Fruit fly (Drosophila melanogaster) whole organism, embryonic: Measurements from ENCODE around the gene CG42399.

Experiments
- Antp ChIP-seq: fragments of 200-800 bp; sonication (Bioruptor generic); optimal IDR thresholded peaks from 3 replicates; lab custom pipeline; 2016; ENCODE audit warnings: missing biosample characterization, missing genetic modification characterization
- B-H1 ChIP-seq: fragments of 200-800 bp; sonication (Bioruptor generic); IDR thresholded peaks from 3 replicates; pipeline ENCODE4 v1.3.6; 2022; ENCODE audit warnings: missing biosample characterization, missing genetic modification characterization
- Bdp1 ChIP-seq: fragments of 200-800 bp; sonication (Bioruptor generic); optimal IDR thresholded peaks from 3 replicates; lab custom pipeline; 2016; ENCODE audit warnings: missing biosample characterization, missing genetic modification characterization
- CG10267 ChIP-seq: fragments of 200-800 bp; sonication (Bioruptor generic); optimal IDR thresholded peaks from 2 replicates; lab custom pipeline; 2018; ENCODE audit warnings: missing biosample characterization, mild to moderate bottlenecking, missing genetic modification characterization, moderate library complexity
- CG12071 ChIP-seq: fragments of 200-800 bp; sonication (Bioruptor generic); optimal IDR thresholded peaks from 3 replicates; lab custom pipeline; 2018; ENCODE audit warnings: missing biosample characterization, mild to moderate bottlenecking, missing genetic modification characterization
- CG12942 ChIP-seq: fragments of 200-800 bp; sonication (Bioruptor generic); optimal IDR thresholded peaks from 3 replicates; lab custom pipeline; 2016; ENCODE audit warnings: missing biosample characterization, missing genetic modification characterization
- CG14441 ChIP-seq: fragments of 200-800 bp; sonication (Bioruptor generic); IDR thresholded peaks from 2 replicates; pipeline ENCODE4 v1.3.6; 2022; ENCODE audit warnings: missing biosample characterization, missing genetic modification characterization
- CG14667 ChIP-seq: fragments of 200-800 bp; sonication (Bioruptor generic); IDR thresholded peaks from 2 replicates; pipeline ENCODE4 v1.3.6; 2022; ENCODE audit warnings: missing biosample characterization, missing genetic modification characterization
- CG14710 ChIP-seq: fragments of 200-800 bp; sonication (Bioruptor generic); optimal IDR thresholded peaks from 3 replicates; lab custom pipeline; 2019; ENCODE audit warnings: missing biosample characterization, mild to moderate bottlenecking, missing genetic modification characterization, moderate library complexity
- CG17568 ChIP-seq: fragments of 200-800 bp; sonication (Bioruptor generic); optimal IDR thresholded peaks from 2 replicates; lab custom pipeline; 2018; ENCODE audit warnings: missing biosample characterization, mild to moderate bottlenecking, missing genetic modification characterization, moderate library complexity
- CG2116 ChIP-seq: fragments of 200-800 bp; sonication (Bioruptor generic); optimal IDR thresholded peaks from 3 replicates; lab custom pipeline; 2018; ENCODE audit warnings: missing biosample characterization, mild to moderate bottlenecking, missing genetic modification characterization
- CG3726 ChIP-seq: fragments of 200-800 bp; sonication (Bioruptor generic); IDR thresholded peaks from 3 replicates; pipeline ENCODE4, ENCODE4 v1.3.6; 2022; ENCODE audit warnings: missing biosample characterization, missing genetic modification characterization
- CG42726 ChIP-seq: fragments of 200-800 bp; sonication (Bioruptor generic); IDR thresholded peaks from 2 replicates; pipeline ENCODE4 v1.3.6; 2022; ENCODE audit warnings: missing biosample characterization, missing genetic modification characterization; ENCODE audit not compliant: partially characterized antibody
- CG4360 ChIP-seq: fragments of 200-800 bp; sonication (Bioruptor generic); IDR thresholded peaks from 2 replicates; pipeline ENCODE4 v1.3.6; 2022; ENCODE audit warnings: missing biosample characterization, missing genetic modification characterization
- CG4424 ChIP-seq: fragments of 200-800 bp; sonication (Bioruptor generic); optimal IDR thresholded peaks from 3 replicates; lab custom pipeline; 2016; ENCODE audit warnings: missing biosample characterization, missing genetic modification characterization
- CG6683 ChIP-seq: fragments of 200-800 bp; sonication (Bioruptor generic); optimal IDR thresholded peaks from 2 replicates; lab custom pipeline; 2017; ENCODE audit warnings: missing biosample characterization, mild to moderate bottlenecking, missing genetic modification characterization, missing genetic modification reagents
- CG6854 ChIP-seq: fragments of 200-800 bp; sonication (Bioruptor generic); optimal IDR thresholded peaks from 3 replicates; lab custom pipeline; 2017; ENCODE audit warnings: missing biosample characterization, mild to moderate bottlenecking, missing genetic modification characterization
- CG7357 ChIP-seq: fragments of 200-800 bp; sonication (Bioruptor generic); IDR thresholded peaks from 3 replicates; pipeline ENCODE4 v1.3.6; 2022; ENCODE audit warnings: missing biosample characterization, missing genetic modification characterization
- CG8089 ChIP-seq: fragments of 200-800 bp; sonication (Bioruptor generic); optimal IDR thresholded peaks from 3 replicates; lab custom pipeline; 2016; ENCODE audit warnings: missing biosample characterization, missing genetic modification characterization
- CG8359 ChIP-seq: fragments of 200-800 bp; sonication (Bioruptor generic); optimal IDR thresholded peaks from 2 replicates; lab custom pipeline; 2017; ENCODE audit warnings: missing biosample characterization, mild to moderate bottlenecking, missing genetic modification characterization, borderline replicate concordance
- CG8924 ChIP-seq: fragments of 200-800 bp; optimal IDR thresholded peaks from 3 replicates; lab custom pipeline; 2019; ENCODE audit warnings: missing biosample characterization, mild to moderate bottlenecking, missing genetic modification characterization, moderate library complexity
- CkIIα-i1 ChIP-seq: fragments of 200-800 bp; sonication (Bioruptor generic); IDR thresholded peaks from 2 replicates; pipeline ENCODE4 v1.3.6; 2022; ENCODE audit warnings: missing biosample characterization, missing genetic modification characterization
- D19A ChIP-seq: fragments of 200-800 bp; optimal IDR thresholded peaks from 3 replicates; lab custom pipeline; 2019; ENCODE audit warnings: missing biosample characterization, mild to moderate bottlenecking, missing genetic modification characterization, moderate library complexity
- Fer1 ChIP-seq: fragments of 200-800 bp; sonication (Bioruptor generic); optimal IDR thresholded peaks from 2 replicates; lab custom pipeline; 2017; ENCODE audit warnings: missing biosample characterization, mild to moderate bottlenecking, missing genetic modification characterization
- Fer2 ChIP-seq: fragments of 200-800 bp; sonication (Bioruptor generic); optimal IDR thresholded peaks from 2 replicates; lab custom pipeline; 2018; ENCODE audit warnings: missing biosample characterization, mild to moderate bottlenecking, missing genetic modification characterization, moderate library complexity
- HLH3B ChIP-seq: fragments of 200-800 bp; sonication (Bioruptor generic); IDR thresholded peaks from 2 replicates; pipeline ENCODE4 v1.3.6; 2022; ENCODE audit warnings: missing biosample characterization, missing genetic modification characterization
- HLH54F ChIP-seq: fragments of 200-800 bp; sonication (Bioruptor generic); optimal IDR thresholded peaks from 3 replicates; lab custom pipeline; 2016; ENCODE audit warnings: missing biosample characterization, missing genetic modification characterization
- HLHmδ ChIP-seq: fragments of 200-800 bp; sonication (Bioruptor generic); optimal IDR thresholded peaks from 2 replicates; lab custom pipeline; 2018; ENCODE audit warnings: missing biosample characterization, mild to moderate bottlenecking, missing genetic modification characterization, moderate library complexity
- HmgZ ChIP-seq: fragments of 200-800 bp; sonication (Bioruptor generic); optimal IDR thresholded peaks from 2 replicates; lab custom pipeline; 2018; ENCODE audit warnings: missing biosample characterization, mild to moderate bottlenecking, missing genetic modification characterization
- Hsf ChIP-seq: fragments of 200-800 bp; sonication (Bioruptor generic); optimal IDR thresholded peaks from 3 replicates; lab custom pipeline; 2016; ENCODE audit warnings: missing biosample characterization, missing genetic modification characterization
- Kr ChIP-seq: fragments of 200-800 bp; sonication (Bioruptor generic); optimal IDR thresholded peaks from 2 replicates; lab custom pipeline; 2017; ENCODE audit warnings: missing biosample characterization, mild to moderate bottlenecking, missing genetic modification characterization
- Max ChIP-seq: fragments of 200-800 bp; sonication (Bioruptor generic); optimal IDR thresholded peaks from 2 replicates; lab custom pipeline; 2016; ENCODE audit warnings: missing biosample characterization, mild to moderate bottlenecking, missing genetic modification characterization
- Mes4 ChIP-seq: fragments of 200-800 bp; sonication (Bioruptor generic); optimal IDR thresholded peaks from 2 replicates; lab custom pipeline; 2016; ENCODE audit warnings: missing biosample characterization, missing genetic modification characterization
- NC2α ChIP-seq: fragments of 200-800 bp; sonication (Bioruptor generic); optimal IDR thresholded peaks from 2 replicates; lab custom pipeline; 2016; ENCODE audit warnings: missing biosample characterization, missing genetic modification characterization
- Nf-YA ChIP-seq: fragments of 200-800 bp; sonication (Bioruptor generic); IDR thresholded peaks from 2 replicates; pipeline ENCODE4 v1.3.6; 2022; ENCODE audit warnings: missing biosample characterization, missing genetic modification characterization
- Nf-YB ChIP-seq: fragments of 200-800 bp; sonication (Bioruptor generic); optimal IDR thresholded peaks from 3 replicates; lab custom pipeline; 2019; ENCODE audit warnings: missing biosample characterization, mild to moderate bottlenecking, missing genetic modification characterization, moderate library complexity
- Side ChIP-seq: fragments of 200-800 bp; sonication (Bioruptor generic); optimal IDR thresholded peaks from 2 replicates; lab custom pipeline; 2016; ENCODE audit warnings: missing biosample characterization, missing genetic modification characterization
- TFAM ChIP-seq: fragments of 200-800 bp; sonication (Bioruptor generic); optimal IDR thresholded peaks from 2 replicates; lab custom pipeline; 2017; ENCODE audit warnings: missing biosample characterization, missing genetic modification characterization, inconsistent platforms
- Trl ChIP-seq, 3 experiments: fragments of >200 bp in 2 of 3; fragments of 200-800 bp in 1 of 3; sonication (Bioruptor generic) in 1 of 3; optimal IDR thresholded peaks; 2 replicates in 1 of 3; 3 replicates in 2 of 3; lab custom pipeline; 2016 to 2017; ENCODE audit warnings: missing biosample characterization in 1 of 3, missing genetic modification characterization in 1 of 3
- Usf ChIP-seq: fragments of 200-800 bp; sonication (Bioruptor generic); optimal IDR thresholded peaks from 2 replicates; lab custom pipeline; 2017; ENCODE audit warnings: missing genotype, missing biosample characterization, missing genetic modification characterization
- eve ChIP-seq, 2 experiments: fragments of >200 bp; optimal IDR thresholded peaks; 2 replicates each; lab custom pipeline; 2017; ENCODE audit warnings: missing biosample characterization in 2 of 2, missing genetic modification characterization in 2 of 2
- fru ChIP-seq: fragments of >200 bp; optimal IDR thresholded peaks from 2 replicates; lab custom pipeline; 2017
- gcm ChIP-seq: fragments of 200-800 bp; sonication (Bioruptor generic); optimal IDR thresholded peaks from 2 replicates; lab custom pipeline; 2019; ENCODE audit warnings: missing biosample characterization, mild to moderate bottlenecking, missing genetic modification characterization, moderate library complexity
- gro ChIP-seq: fragments of 200-800 bp; sonication (Bioruptor generic); optimal IDR thresholded peaks from 2 replicates; lab custom pipeline; 2016; ENCODE audit warnings: missing biosample characterization, missing genetic modification characterization
- ken ChIP-seq: fragments of 200-800 bp; sonication (Bioruptor generic); IDR thresholded peaks from 3 replicates; pipeline ENCODE4 v1.3.6; 2022; ENCODE audit warnings: missing biosample characterization, missing genetic modification characterization
- maf-S ChIP-seq: fragments of 200-800 bp; sonication (Bioruptor generic); optimal IDR thresholded peaks from 2 replicates; lab custom pipeline; 2016; ENCODE audit warnings: missing biosample characterization, missing genetic modification characterization
- prd ChIP-seq, 3 experiments: fragments of >200 bp in 2 of 3; fragments of 200-800 bp in 1 of 3; sonication (Bioruptor generic) in 1 of 3; optimal IDR thresholded peaks in 2 of 3; IDR thresholded peaks in 1 of 3; 2 replicates in 2 of 3; 3 replicates in 1 of 3; pipeline versions ENCODE4 v1.3.6 to Lab custom; 2017 to 2022; ENCODE audit warnings: missing biosample characterization in 1 of 3, missing genetic modification characterization in 1 of 3
- schlank ChIP-seq: fragments of 200-800 bp; sonication (Bioruptor generic); optimal IDR thresholded peaks from 2 replicates; lab custom pipeline; 2018; ENCODE audit warnings: missing biosample characterization, mild to moderate bottlenecking, missing genetic modification characterization
- sqz ChIP-seq: fragments of 200-800 bp; sonication (Bioruptor generic); optimal IDR thresholded peaks from 3 replicates; lab custom pipeline; 2018; ENCODE audit warnings: missing biosample characterization, mild to moderate bottlenecking, missing genetic modification characterization
- tio ChIP-seq: fragments of 200-800 bp; sonication (Bioruptor generic); optimal IDR thresholded peaks from 2 replicates; lab custom pipeline; 2017; ENCODE audit warnings: missing biosample characterization, missing genetic modification characterization, inconsistent platforms

CG42399 gene

DNA sequence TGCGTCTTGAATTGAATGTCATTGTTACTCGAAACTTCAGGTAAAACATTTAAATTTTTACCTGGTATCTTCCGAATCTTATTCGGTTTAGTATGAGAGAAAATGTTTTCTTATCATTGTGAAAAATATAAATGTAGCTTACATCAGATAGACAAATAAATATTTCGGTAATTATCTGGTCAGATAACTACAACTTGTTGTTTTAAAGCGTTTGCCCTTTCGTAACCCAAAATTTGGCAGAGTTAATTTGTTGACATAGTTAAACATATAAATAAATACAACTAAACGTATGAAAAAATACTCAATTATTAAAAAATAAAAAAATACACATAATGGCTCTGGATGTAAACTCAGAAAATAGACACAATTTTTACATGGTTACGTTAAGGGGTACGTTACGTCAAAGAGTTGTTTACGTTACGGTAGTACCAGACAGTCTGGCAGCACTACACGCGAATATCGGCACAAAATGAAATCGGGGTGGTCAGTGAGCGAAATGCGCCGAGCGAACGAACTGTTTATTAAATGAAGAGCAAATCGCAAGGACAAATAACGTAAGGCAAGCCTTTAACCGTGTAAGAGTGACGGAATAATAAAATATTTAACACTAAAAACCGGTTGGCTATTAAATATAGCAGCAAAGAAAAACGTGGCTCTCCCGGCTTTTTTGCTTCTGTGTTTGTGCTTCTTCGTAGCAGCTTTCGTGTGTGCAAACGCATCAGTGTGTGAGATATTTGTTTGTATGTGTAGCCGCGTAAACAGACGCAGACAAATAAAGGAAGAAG is 29.5 kb upstream of the CG42399 start (continued):
- TF ChIP-seq CG12942 (GFP tag; lab: Kevin White, UChicago) = no peak
- no peak for TF ChIP-seq Hsf (GFP tag; lab: Kevin White, UChicago)
- TF ChIP-seq CG8924 (tag; lab: Kevin White, UChicago) = no peak
- TF ChIP-seq CG7357 (GFP tag; lab: Robert Waterston, UW) = no peak
- no peak for TF ChIP-seq tio (GFP tag; lab: Kevin White, UChicago)
- TF ChIP-seq TFAM (GFP tag; lab: Kevin White, UChicago) = no peak
- TF ChIP-seq gro (GFP tag; lab: Kevin White, UChicago) = no peak
- TF ChIP-seq CG6683 = no peak
- no peak for TF ChIP-seq Nf-YA (GFP tag; lab: Robert Waterston, UW)
- TF ChIP-seq prd (optimal IDR thresholded peaks at IDR 0.05; lab: Kevin White, UChicago) = no peak
- no peak for TF ChIP-seq prd (GFP tag; IDR thresholded peaks at IDR 0.05; lab: Robert Waterston, UW)
- no peak for TF ChIP-seq HmgZ (tag; lab: Kevin White, UChicago)
- peak; percentile 3 for TF ChIP-seq CG10267 (tag; lab: Kevin White, UChicago)
- peak in 1 of 2 experiments; percentile 28 for TF ChIP-seq Trl (optimal IDR thresholded peaks at IDR 0.05; lab: Kevin White, UChicago)
- TF ChIP-seq Trl (GFP tag; optimal IDR thresholded peaks at IDR 0.05; lab: Kevin White, UChicago) = no peak
- peak; percentile 6 for TF ChIP-seq D19A (tag; lab: Kevin White, UChicago)
- no peak for TF ChIP-seq gcm (GFP tag; lab: Kevin White, UChicago)
- TF ChIP-seq Nf-YB (GFP tag; lab: Kevin White, UChicago) = no peak
- TF ChIP-seq B-H1 (GFP tag; lab: Robert Waterston, UW) = no peak
- TF ChIP-seq Fer2 (tag; lab: Kevin White, UChicago) = no peak
- no peak for TF ChIP-seq CG4360
- no peak for TF ChIP-seq CG42726 (GFP tag; lab: Robert Waterston, UW)
- TF ChIP-seq Mes4 (GFP tag; lab: Kevin White, UChicago) = no peak
- peak; percentile 41 for TF ChIP-seq Max (GFP tag; lab: Kevin White, UChicago)
- TF ChIP-seq Usf (GFP tag; lab: Kevin White, UChicago) = no peak
- TF ChIP-seq HLHmδ (GFP tag; lab: Kevin White, UChicago) = no peak
- TF ChIP-seq CG6854 (GFP tag; lab: Kevin White, UChicago) = no peak
- TF ChIP-seq CG3726 (GFP tag; lab: Robert Waterston, UW) = no peak
- TF ChIP-seq Side (GFP tag; lab: Kevin White, UChicago) = no peak
- TF ChIP-seq Fer1 (GFP tag; lab: Kevin White, UChicago) = peak; percentile 44
- TF ChIP-seq CG8089 = no peak
- no peak for TF ChIP-seq schlank (tag; lab: Kevin White, UChicago)
- no peak for TF ChIP-seq ken (GFP tag; lab: Robert Waterston, UW)
- no peak for TF ChIP-seq CG17568 (GFP tag; lab: Kevin White, UChicago)
- no peak for TF ChIP-seq HLH54F (GFP tag; lab: Kevin White, UChicago)
- TF ChIP-seq CG14667 (GFP tag; lab: Robert Waterston, UW) = no peak
- no peak for TF ChIP-seq CkIIα-i1 (GFP tag; lab: Robert Waterston, UW)
- no peak for TF ChIP-seq CG14710 (tag; lab: Kevin White, UChicago)
- no peak for TF ChIP-seq Bdp1 (GFP tag; lab: Kevin White, UChicago)
- TF ChIP-seq CG14441 (GFP tag; lab: Robert Waterston, UW) = no peak
- TF ChIP-seq NC2α (GFP tag; lab: Kevin White, UChicago) = no peak
- no peak for TF ChIP-seq maf-S
- TF ChIP-seq CG12071 (GFP tag; lab: Kevin White, UChicago) = no peak
- no peak for TF ChIP-seq CG8359 (GFP tag; lab: Kevin White, UChicago)
- no peak for TF ChIP-seq Antp (GFP tag; lab: Kevin White, UChicago)
- no peak for TF ChIP-seq CG4424 (GFP tag; lab: Kevin White, UChicago)
- no peak for TF ChIP-seq sqz (GFP tag; lab: Kevin White, UChicago)
- TF ChIP-seq CG2116 = no peak
- TF ChIP-seq eve (GFP tag; optimal IDR thresholded peaks at IDR 0.05; lab: Kevin White, UChicago) = no peak
- no peak for TF ChIP-seq Kr (GFP tag; lab: Kevin White, UChicago)
- TF ChIP-seq fru (lab: Kevin White, UChicago) = no peak
- TF ChIP-seq HLH3B (GFP tag; lab: Robert Waterston, UW) = no peak
